Worm (Caenorhabditis elegans) whole organism, late embryonic: ENCODE results near the gene R04D3.2.

Experiments used
- ama-1 ChIP-seq: fragments of 150-350 bp; optimal IDR thresholded peaks from 2 replicates; lab custom pipeline; 2014
- fkh-10 ChIP-seq: fragments of 150-350 bp; optimal IDR thresholded peaks from 2 replicates; lab custom pipeline; 2014; ENCODE audit warnings: missing biosample characterization, missing genetic modification reagents, missing genetic modification characterization
- gmeb-2 ChIP-seq: sonication (generic microtip); optimal IDR thresholded peaks from 2 replicates; lab custom pipeline; 2016; ENCODE audit warnings: missing genetic modification characterization, inconsistent platforms, missing compliant biosample characterization
- lim-6 ChIP-seq: sonication (generic microtip); optimal IDR thresholded peaks from 2 replicates; lab custom pipeline; 2016; ENCODE audit warnings: missing genetic modification characterization, missing compliant biosample characterization
- nfya-1 ChIP-seq: sonication (generic microtip); optimal IDR thresholded peaks from 2 replicates; lab custom pipeline; 2017; ENCODE audit warnings: missing genetic modification characterization, mild to moderate bottlenecking, missing compliant biosample characterization, antibody characterized with exemption, moderate library complexity
- pax-1 ChIP-seq: fragments of 150-350 bp; optimal IDR thresholded peaks from 2 replicates; lab custom pipeline; 2014; ENCODE audit warnings: missing biosample characterization, missing genetic modification characterization
- pqm-1 ChIP-seq: sonication (generic microtip); optimal IDR thresholded peaks from 2 replicates; lab custom pipeline; 2016; ENCODE audit warnings: missing genetic modification characterization, missing compliant biosample characterization
- sox-2 ChIP-seq: fragments of 200-800 bp; sonication (Bioruptor generic); IDR thresholded peaks from 2 replicates; pipeline ENCODE4 v1.3.6; 2022; ENCODE audit warnings: missing genetic modification reagents, missing genetic modification characterization, missing compliant biosample characterization
- tbx-2 ChIP-seq: sonication (generic microtip); optimal IDR thresholded peaks from 2 replicates; lab custom pipeline; 2016; ENCODE audit warnings: missing genetic modification characterization, missing compliant biosample characterization

DNA sequence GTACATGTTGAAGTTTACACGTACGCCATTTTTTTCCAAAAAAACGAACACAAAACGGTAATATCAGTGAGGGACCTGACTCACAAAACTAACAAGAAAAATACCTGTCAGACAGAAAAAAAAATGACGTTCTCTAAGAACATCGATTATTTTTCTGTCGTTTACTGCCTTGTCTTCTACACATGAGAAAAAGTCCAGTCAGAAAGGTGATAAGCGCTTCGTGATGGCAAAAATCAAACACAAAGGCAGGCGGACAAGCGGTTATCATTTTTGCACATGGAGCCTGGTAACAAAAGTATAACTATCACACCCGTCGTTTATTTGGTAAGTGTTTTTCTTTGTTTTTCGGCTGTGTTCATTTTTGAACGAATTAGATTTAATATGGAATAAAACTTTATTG, 47.4 kb upstream of the R04D3.2 start, which contains the start of gene F46G10.4:
- TF ChIP-seq tbx-2 (no peak), pax-1 (no peak), gmeb-2 (tag; lab: Kevin White, UChicago) (no peak), pqm-1 (no peak), lim-6 (tag; lab: Kevin White, UChicago) (no peak), nfya-1 (tag; lab: Kevin White, UChicago) (no peak), sox-2 (no peak), ama-1 (lab: Kevin White, UChicago) (no peak), fkh-10 (GFP tag; lab: Kevin White, UChicago) (no peak)
